Worm (Caenorhabditis elegans): ENCODE results near the gene rbr-2.

Gene rbr-2

ce11 chrIV:10904282-10904681 lies 15.6 kb upstream of the rbr-2 start, which contains the start of gene ZK596.3:
ZK596.3 (minus strand) TSS chrIV:10904382.
- TF ChIP-seq sptf-1 (tag; optimal IDR thresholded peaks at IDR 0.05): no peak
- TF ChIP-seq ham-2 (GFP tag; optimal IDR thresholded peaks at IDR 0.05): no peak
- no peak for TF ChIP-seq lin-13 (tag; optimal IDR thresholded peaks at IDR 0.05)
- no peak for TF ChIP-seq pha-4 (tag; optimal IDR thresholded peaks at IDR 0.05)
- TF ChIP-seq unc-39 (tag; optimal IDR thresholded peaks at IDR 0.05): no peak

- TF ChIP-seq mep-1 (tag; optimal IDR thresholded peaks at IDR 0.05): no peak
- no peak for TF ChIP-seq nhr-76 (tag; optimal IDR thresholded peaks at IDR 0.05)
- no peak for TF ChIP-seq ceh-43 (GFP tag; optimal IDR thresholded peaks at IDR 0.05)
- no peak for TF ChIP-seq mls-2 (tag; optimal IDR thresholded peaks at IDR 0.05)
- TF ChIP-seq lsy-2 (tag; optimal IDR thresholded peaks at IDR 0.05): no peak
- TF ChIP-seq ham-2 (GFP tag; optimal IDR thresholded peaks at IDR 0.05): no peak
- TF ChIP-seq nhr-12 (tag; optimal IDR thresholded peaks at IDR 0.05): no peak
- TF ChIP-seq bed-3 (GFP tag; optimal IDR thresholded peaks at IDR 0.05): no peak
- TF ChIP-seq lin-13 (tag; optimal IDR thresholded peaks at IDR 0.05): no peak
- TF ChIP-seq tbx-8 (GFP tag; optimal IDR thresholded peaks at IDR 0.05): no peak
- TF ChIP-seq nhr-2 (tag; optimal IDR thresholded peaks at IDR 0.05): no peak
Observed at ce11 chrIV:10909206-10909605, 10.7 kb upstream of the rbr-2 start, which contains the start of gene ZK596.2. ZK596.2 (minus strand) TSS chrIV:10909306.

- TF ChIP-seq elt-3 (tag; optimal IDR thresholded peaks at IDR 0.05): no peak
- no peak for TF ChIP-seq ceh-43 (GFP tag; optimal IDR thresholded peaks at IDR 0.05)
- no peak for TF ChIP-seq ces-1 (GFP tag; optimal IDR thresholded peaks at IDR 0.05)
- no peak for TF ChIP-seq snpc-4 (tag; optimal IDR thresholded peaks at IDR 0.05)
- TF ChIP-seq flh-1 (GFP tag; optimal IDR thresholded peaks at IDR 0.05): no peak
Observed at ce11 chrIV:10909708-10910107, 10.2 kb upstream of the rbr-2 start, which contains the start of gene pyk-2. pyk-2 (plus strand) TSS chrIV:10909913.

- TF ChIP-seq mep-1 (tag; optimal IDR thresholded peaks at IDR 0.05): no peak
- TF ChIP-seq elt-1 (tag; optimal IDR thresholded peaks at IDR 0.05; ENCODE audit: borderline replicate concordance, insufficient read depth): no peak
- TF ChIP-seq tbx-8 (GFP tag; optimal IDR thresholded peaks at IDR 0.05): no peak
- no peak for TF ChIP-seq unc-39 (tag; optimal IDR thresholded peaks at IDR 0.05)
- no peak for TF ChIP-seq unc-120 (tag; optimal IDR thresholded peaks at IDR 0.05; ENCODE audit: poor library complexity, severe bottlenecking)
- TF ChIP-seq flh-1 (GFP tag; optimal IDR thresholded peaks at IDR 0.05): no peak
- TF ChIP-seq nhr-12 (tag; optimal IDR thresholded peaks at IDR 0.05): no peak
- no peak for TF ChIP-seq hlh-1 (tag; optimal IDR thresholded peaks at IDR 0.05)
- no peak for TF ChIP-seq drap-1 (GFP tag; optimal IDR thresholded peaks at IDR 0.05)
- TF ChIP-seq lsy-2 (tag; optimal IDR thresholded peaks at IDR 0.05): no peak
- no peak for TF ChIP-seq elt-3 (tag; optimal IDR thresholded peaks at IDR 0.05)
- TF ChIP-seq zip-8 (tag; optimal IDR thresholded peaks at IDR 0.05): no peak
- TF ChIP-seq pha-4 (tag; optimal IDR thresholded peaks at IDR 0.05): no peak
- no peak for TF ChIP-seq cnd-1 (tag; optimal IDR thresholded peaks at IDR 0.05)
- TF ChIP-seq ceh-39 (tag; optimal IDR thresholded peaks at IDR 0.05): no peak
- TF ChIP-seq nhr-2 (tag; optimal IDR thresholded peaks at IDR 0.05): no peak
- no peak for TF ChIP-seq mab-5 (tag; optimal IDR thresholded peaks at IDR 0.05)
Observed at ce11 chrIV:10913081-10913480, 6.8 kb upstream of the rbr-2 start, which contains the start of gene ZK593.2. ZK593.2 (plus strand) TSS chrIV:10913381.

- TF ChIP-seq ceh-83 (GFP tag; optimal IDR thresholded peaks at IDR 0.05) (no peak), lsy-2 (tag; optimal IDR thresholded peaks at IDR 0.05) (no peak), sem-2 (GFP tag; optimal IDR thresholded peaks at IDR 0.05) (no peak), pha-4 (tag; optimal IDR thresholded peaks at IDR 0.05) (no peak), nhr-28 (tag; optimal IDR thresholded peaks at IDR 0.05) (no peak), zip-8 (tag; optimal IDR thresholded peaks at IDR 0.05) (no peak), nhr-12 (tag; optimal IDR thresholded peaks at IDR 0.05) (no peak)
Observed at ce11 chrIV:10915388-10915787, 4.5 kb upstream of the rbr-2 start, which contains the start of gene ZK593.3. ZK593.3 (plus strand) TSS chrIV:10915688.

ce11 chrIV:10916134-10916533 lies 3.7 kb upstream of the rbr-2 start:
- TF ChIP-seq nhr-2 (tag; optimal IDR thresholded peaks at IDR 0.05) (no peak), lsy-2 (tag; optimal IDR thresholded peaks at IDR 0.05) (no peak), lin-13 (tag; optimal IDR thresholded peaks at IDR 0.05) (no peak), pha-4 (tag; optimal IDR thresholded peaks at IDR 0.05) (no peak), tbx-8 (GFP tag; optimal IDR thresholded peaks at IDR 0.05) (no peak), hlh-1 (tag; optimal IDR thresholded peaks at IDR 0.05) (no peak), ceh-39 (tag; optimal IDR thresholded peaks at IDR 0.05) (no peak), elt-1 (tag; optimal IDR thresholded peaks at IDR 0.05; ENCODE audit: borderline replicate concordance, insufficient read depth) (no peak), nhr-237 (tag; optimal IDR thresholded peaks at IDR 0.05) (no peak), sptf-1 (tag; optimal IDR thresholded peaks at IDR 0.05) (no peak), blmp-1 (tag; optimal IDR thresholded peaks at IDR 0.05) (no peak), mep-1 (tag; optimal IDR thresholded peaks at IDR 0.05) (no peak), ceh-43 (GFP tag; optimal IDR thresholded peaks at IDR 0.05) (no peak), lin-32 (GFP tag; optimal IDR thresholded peaks at IDR 0.05) (no peak), snpc-4 (tag; optimal IDR thresholded peaks at IDR 0.05) (no peak)

Measured in whole organism, mixed stage, embryonic.